Worm (Caenorhabditis elegans) whole organism, L1 larva: ENCODE data around the gene F58E6.11.
A peak's percentile ranks its signal among the peaks of the same experiment; 100 is the strongest.

Experiments used
- ama-1 ChIP-seq: fragments of 150-350 bp; optimal IDR thresholded peaks from 2 replicates; lab custom pipeline; 2014
- dpl-1 ChIP-seq, 3 experiments: fragments of 150-350 bp in 2 of 3; sonication (generic microtip) in 1 of 3; optimal IDR thresholded peaks; 2 replicates each; lab custom pipeline; 2014 to 2017; ENCODE audit warnings: missing biosample characterization in 3 of 3, missing genetic modification characterization in 3 of 3, missing genetic modification reagents in 3 of 3
- efl-1 ChIP-seq, 4 experiments: fragments of 150-350 bp; optimal IDR thresholded peaks in 3 of 4; peaks in 1 of 4; 1 replicate in 1 of 4; 2 replicates in 3 of 4; lab custom pipeline; 2014; ENCODE audit warnings: missing biosample characterization in 2 of 4, missing genetic modification characterization in 2 of 4, missing genetic modification reagents in 2 of 4
- efl-3 ChIP-seq: fragments of 200-800 bp; sonication (Bioruptor generic); optimal IDR thresholded peaks from 2 replicates; lab custom pipeline; 2018; ENCODE audit warnings: mild to moderate bottlenecking, missing genetic modification characterization, missing compliant biosample characterization
- elt-2 ChIP-seq: sonication (generic microtip); optimal IDR thresholded peaks from 2 replicates; lab custom pipeline; 2016; ENCODE audit warnings: missing genetic modification characterization, mild to moderate bottlenecking, inconsistent platforms, missing compliant biosample characterization, missing genetic modification reagents
- fos-1 ChIP-seq: fragments of 150-350 bp; optimal IDR thresholded peaks from 2 replicates; lab custom pipeline; 2014; ENCODE audit warnings: missing biosample characterization, missing genetic modification characterization
- mdl-1 ChIP-seq, 2 experiments: fragments of 150-350 bp; optimal IDR thresholded peaks; 2 replicates each; lab custom pipeline; 2014 to 2017; ENCODE audit warnings: missing biosample characterization in 2 of 2, missing genetic modification characterization in 2 of 2, inconsistent platforms in 1 of 2
- nhr-237 ChIP-seq: fragments of 150-350 bp; optimal IDR thresholded peaks from 2 replicates; lab custom pipeline; 2014; ENCODE audit warnings: missing biosample characterization, missing genetic modification characterization
- nhr-77 ChIP-seq: fragments of 150-350 bp; optimal IDR thresholded peaks from 2 replicates; lab custom pipeline; 2014; ENCODE audit warnings: missing biosample characterization, missing genetic modification characterization
- pax-3 ChIP-seq: fragments of 200-800 bp; sonication (Bioruptor generic); optimal IDR thresholded peaks from 2 replicates; lab custom pipeline; 2018; ENCODE audit warnings: mild to moderate bottlenecking, missing genetic modification characterization, moderate library complexity, missing compliant biosample characterization
- snpc-4 ChIP-seq: fragments of 150-350 bp; optimal IDR thresholded peaks from 2 replicates; lab custom pipeline; 2014; ENCODE audit warnings: missing biosample characterization, missing genetic modification characterization
- tlp-1 ChIP-seq: fragments of 150-350 bp; optimal IDR thresholded peaks from 2 replicates; lab custom pipeline; 2014; ENCODE audit warnings: missing biosample characterization, missing genetic modification characterization
- unc-62 ChIP-seq: fragments of 150-350 bp; optimal IDR thresholded peaks from 2 replicates; lab custom pipeline; 2014; ENCODE audit warnings: missing biosample characterization, missing genetic modification reagents, missing genetic modification characterization
- unc-86 ChIP-seq: sonication (generic microtip); optimal IDR thresholded peaks from 2 replicates; lab custom pipeline; 2016; ENCODE audit warnings: missing genetic modification characterization, missing compliant biosample characterization

- TF ChIP-seq elt-2 (no peak), ama-1 (lab: Kevin White, UChicago) (no peak), nhr-237 (tag; lab: Kevin White, UChicago) (no peak), efl-1 (optimal IDR thresholded peaks at IDR 0.05; lab: Kevin White, UChicago) (no peak), efl-1 (GFP tag; optimal IDR thresholded peaks at IDR 0.05 in 1 of 2; lab: Kevin White, UChicago) (no peak), pax-3 (tag; lab: Kevin White, UChicago) (peak; percentile 30), mdl-1 (tag; optimal IDR thresholded peaks at IDR 0.05; lab: Kevin White, UChicago) (no peak), unc-86 (tag; lab: Kevin White, UChicago) (no peak), efl-3 (GFP tag; lab: Kevin White, UChicago) (no peak), dpl-1 (GFP tag; optimal IDR thresholded peaks at IDR 0.05; lab: Kevin White, UChicago) (no peak), nhr-77 (tag; lab: Kevin White, UChicago) (no peak), fos-1 (no peak), tlp-1 (tag; lab: Kevin White, UChicago) (no peak), snpc-4 (tag; lab: Kevin White, UChicago) (no peak), unc-62 (GFP tag; lab: Kevin White, UChicago) (no peak)
These were observed 38.2 kb upstream of the F58E6.11 start for ce11 chrV:9796002-9796401.
